Fruit fly (Drosophila melanogaster): Measurements from ENCODE around the gene slif.

The slif gene

dm6 chr3L:22837651-22838614 lies 42.9 kb upstream of the slif start (continued):
- TF ChIP-seq Eip75B (GFP tag; optimal IDR thresholded peaks at IDR 0.05) = no peak
- peak; percentile 42; the same call in 1 of the 2 replicates for TF ChIP-seq CG15336 (GFP tag; IDR thresholded peaks at IDR 0.05)
- peak; percentile 55 for TF ChIP-seq eg (GFP tag; IDR thresholded peaks at IDR 0.05)
- no peak for TF ChIP-seq CG7368 (GFP tag; optimal IDR thresholded peaks at IDR 0.05)
- no peak for TF ChIP-seq CG6792 (GFP tag; optimal IDR thresholded peaks at IDR 0.05)
- no peak for TF ChIP-seq acj6 (GFP tag; optimal IDR thresholded peaks at IDR 0.05)
- peak; percentile 27; the same call in 1 of the 3 replicates for TF ChIP-seq CG8119 (GFP tag; IDR thresholded peaks at IDR 0.05)
- no peak for TF ChIP-seq CG1621 (tag; optimal IDR thresholded peaks at IDR 0.05)
- TF ChIP-seq CG6854 (GFP tag; optimal IDR thresholded peaks at IDR 0.05) = peak; percentile 23
- TF ChIP-seq Eip78C (GFP tag) = peak; percentile 47
- TF ChIP-seq CG6163 (GFP tag; IDR thresholded peaks at IDR 0.05) = peak; percentile 56
- no peak for TF ChIP-seq ss (GFP tag; optimal IDR thresholded peaks at IDR 0.05)
- TF ChIP-seq svp (GFP tag) = peak; percentile 62
- TF ChIP-seq Sox102F (GFP tag; optimal IDR thresholded peaks at IDR 0.05) = no peak
- TF ChIP-seq CG11762 (GFP tag; optimal IDR thresholded peaks at IDR 0.05; ENCODE audit: insufficient read depth) = no peak
- TF ChIP-seq CG34406 (GFP tag; optimal IDR thresholded peaks at IDR 0.05) = no peak
- TF ChIP-seq CG9139 (GFP tag; optimal IDR thresholded peaks at IDR 0.05) = no peak
- TF ChIP-seq spab (GFP tag; optimal IDR thresholded peaks at IDR 0.05) = no peak
- no peak for TF ChIP-seq Hr4 (GFP tag; optimal IDR thresholded peaks at IDR 0.05)
- no peak for TF ChIP-seq dac (GFP tag; optimal IDR thresholded peaks at IDR 0.05)
- peak; percentile 1 for TF ChIP-seq CG6808 (GFP tag; optimal IDR thresholded peaks at IDR 0.05)
- peak; percentile 11 for TF ChIP-seq CG32006 (GFP tag; optimal IDR thresholded peaks at IDR 0.05)
- TF ChIP-seq achi (GFP tag; optimal IDR thresholded peaks at IDR 0.05) = no peak
- no peak for TF ChIP-seq Sox14 (GFP tag; optimal IDR thresholded peaks at IDR 0.05)
- TF ChIP-seq Hr38 (GFP tag; optimal IDR thresholded peaks at IDR 0.05) = no peak
- no peak for TF ChIP-seq esn (GFP tag; optimal IDR thresholded peaks at IDR 0.05)

- TF ChIP-seq svp (GFP tag) (peak; percentile 87), esn (GFP tag; optimal IDR thresholded peaks at IDR 0.05) (no peak), vri (GFP tag; optimal IDR thresholded peaks at IDR 0.05) (peak; percentile 87), CG31627 (GFP tag; optimal IDR thresholded peaks at IDR 0.05) (no peak)
Measured at dm6 chr3L:22839243-22839642, 41.6 kb upstream of the slif start.

- TF ChIP-seq Hr38 (GFP tag; optimal IDR thresholded peaks at IDR 0.05) = no peak
- TF ChIP-seq Hr39 (GFP tag; optimal IDR thresholded peaks at IDR 0.05) = no peak
- TF ChIP-seq CG7368 (GFP tag; optimal IDR thresholded peaks at IDR 0.05) = peak; percentile 44
- peak; percentile 24 for TF ChIP-seq Eip75B (GFP tag; optimal IDR thresholded peaks at IDR 0.05)
- TF ChIP-seq CG4318 (GFP tag; optimal IDR thresholded peaks at IDR 0.05) = no peak
- peak; percentile 46 for TF ChIP-seq Ets96B (tag; optimal IDR thresholded peaks at IDR 0.05)
- peak; percentile 21 for TF ChIP-seq CG3919 (GFP tag; optimal IDR thresholded peaks at IDR 0.05)
- TF ChIP-seq dsx (GFP tag; optimal IDR thresholded peaks at IDR 0.05; ENCODE audit: poor library complexity, severe bottlenecking) = peak; percentile 47
- peak; percentile 52 for TF ChIP-seq CG3032 (tag; optimal IDR thresholded peaks at IDR 0.05)
- peak; percentile 19 for TF ChIP-seq CG11762 (GFP tag; optimal IDR thresholded peaks at IDR 0.05; ENCODE audit: insufficient read depth)
- TF ChIP-seq ss (GFP tag; optimal IDR thresholded peaks at IDR 0.05) = peak; percentile 79 to 80
- TF ChIP-seq CG15336 (GFP tag; IDR thresholded peaks at IDR 0.05) = 0 out of 2 replicates have a peak, but pooled peaks have one; percentile 17
- TF ChIP-seq achi (GFP tag; optimal IDR thresholded peaks at IDR 0.05) = peak; percentile 12
- peak; percentile 26 for TF ChIP-seq Sox14 (GFP tag; optimal IDR thresholded peaks at IDR 0.05)
- no peak for TF ChIP-seq CG6792 (GFP tag; optimal IDR thresholded peaks at IDR 0.05)
- no peak for TF ChIP-seq Ets21C (GFP tag; optimal IDR thresholded peaks at IDR 0.05)
- peak; percentile 74 for TF ChIP-seq CG9139 (GFP tag; optimal IDR thresholded peaks at IDR 0.05)
- peak; percentile 16 for TF ChIP-seq CG10669 (GFP tag; optimal IDR thresholded peaks at IDR 0.05)
- no peak for TF ChIP-seq Sox102F (GFP tag; optimal IDR thresholded peaks at IDR 0.05)
- TF ChIP-seq Blimp-1 (GFP tag; optimal IDR thresholded peaks at IDR 0.05) = peak; percentile 72
- TF ChIP-seq salr (GFP tag; optimal IDR thresholded peaks at IDR 0.05) = peak; percentile 8 to 51
- peak; percentile 57 for TF ChIP-seq eg (GFP tag; IDR thresholded peaks at IDR 0.05)
- no peak for TF ChIP-seq pdm3 (GFP tag; optimal IDR thresholded peaks at IDR 0.05)
- TF ChIP-seq cyc (GFP tag; optimal IDR thresholded peaks at IDR 0.05) = no peak
- TF ChIP-seq lz (GFP tag; optimal IDR thresholded peaks at IDR 0.05) = no peak
- TF ChIP-seq CG32006 (GFP tag; optimal IDR thresholded peaks at IDR 0.05) = peak; percentile 33
- TF ChIP-seq CG8319 (GFP tag; optimal IDR thresholded peaks at IDR 0.05) = no peak
- peak; percentile 26 for TF ChIP-seq CG6276 (GFP tag; optimal IDR thresholded peaks at IDR 0.05)
- TF ChIP-seq acj6 (GFP tag; optimal IDR thresholded peaks at IDR 0.05) = no peak
Measured at dm6 chr3L:22839726-22840228, 41.1 kb upstream of the slif start.
